Worm (Caenorhabditis elegans) whole organism, L2 larva: Measurements from ENCODE around the gene D2096.9.

Experiments
- ama-1 ChIP-seq: fragments of 150-350 bp; optimal IDR thresholded peaks from 2 replicates; lab custom pipeline; 2018; ENCODE audit warnings: inconsistent platforms
- nhr-11 ChIP-seq: fragments of 150-350 bp; optimal IDR thresholded peaks from 2 replicates; lab custom pipeline; 2014; ENCODE audit warnings: missing biosample characterization, missing genetic modification characterization
- sem-4 ChIP-seq: fragments of 150-350 bp; optimal IDR thresholded peaks from 2 replicates; lab custom pipeline; 2014; ENCODE audit warnings: missing biosample characterization, missing genetic modification reagents, missing genetic modification characterization
- skn-1 ChIP-seq: sonication (generic microtip); optimal IDR thresholded peaks from 2 replicates; lab custom pipeline; 2017; ENCODE audit warnings: missing biosample characterization, missing genetic modification characterization
- snpc-4 ChIP-seq: fragments of 150-350 bp; optimal IDR thresholded peaks from 2 replicates; lab custom pipeline; 2014; ENCODE audit warnings: missing biosample characterization, missing genetic modification characterization

DNA sequence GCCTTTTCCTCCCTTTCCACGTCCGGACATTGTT, 48.8 kb downstream of the D2096.9 start, which contains the start of gene his-31:
- no peak for TF ChIP-seq sem-4 (tag; lab: Kevin White, UChicago)
- no peak for TF ChIP-seq skn-1 (tag; lab: Kevin White, UChicago)
- no peak for TF ChIP-seq ama-1 (lab: Kevin White, UChicago)
- TF ChIP-seq snpc-4 (tag; lab: Kevin White, UChicago), result no peak
- no peak for TF ChIP-seq nhr-11
